Fruit fly (Drosophila melanogaster): ENCODE results near the gene CG9213.

The CG9213 gene

DNA sequence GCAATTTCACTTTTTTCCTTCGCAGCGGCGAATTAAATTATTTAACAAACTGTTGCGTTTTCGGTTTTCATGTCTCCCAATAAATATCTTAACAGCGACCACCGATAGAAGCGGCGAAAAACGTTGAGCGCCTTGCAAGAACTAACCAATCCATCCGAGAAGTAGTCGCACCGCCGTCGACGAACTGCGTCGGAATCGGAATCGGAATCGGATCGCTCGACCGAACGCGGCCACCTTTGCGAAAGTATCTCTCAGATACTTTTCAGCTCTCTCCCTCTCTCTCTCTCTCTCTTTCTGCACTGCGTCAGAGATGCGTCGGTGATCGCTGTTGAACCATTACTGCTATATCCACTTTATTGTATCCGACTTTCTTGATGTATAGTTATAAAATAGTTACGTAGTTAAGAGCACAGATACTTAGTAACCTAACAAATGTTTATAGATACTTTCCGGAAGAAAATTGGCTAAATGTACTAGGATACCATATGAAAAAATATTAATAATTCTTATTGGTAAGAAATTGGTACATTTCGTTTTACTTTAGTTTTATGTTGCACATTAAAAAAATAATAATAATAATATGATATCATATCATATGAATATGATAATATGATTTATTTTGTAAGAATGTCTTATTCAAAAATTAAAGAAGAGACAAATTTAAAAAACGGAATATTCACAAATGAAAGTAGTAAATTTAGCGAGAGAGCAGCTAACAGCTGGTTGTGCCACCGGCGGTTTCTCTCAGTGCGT lies 19.3 kb upstream of the CG9213 start, which contains the start of gene Chsy (continued):
- TF ChIP-seq CoRest (tag; optimal IDR thresholded peaks at IDR 0.05) (peak; percentile 44), Hey (tag; optimal IDR thresholded peaks at IDR 0.05) (no peak), tgo (GFP tag; IDR thresholded peaks at IDR 0.05) (peak; percentile 18; the same call in 1 of the 3 replicates), CG3838 (GFP tag; optimal IDR thresholded peaks at IDR 0.05) (no peak), Xrp1 (GFP tag; IDR thresholded peaks at IDR 0.05) (peak; percentile 56; the same call in 1 of the 2 replicates), peb (GFP tag; IDR thresholded peaks at IDR 0.05) (no peak), pan (optimal IDR thresholded peaks at IDR 0.05) (no peak), pan (GFP tag; optimal IDR thresholded peaks at IDR 0.05 in 1 of 2, IDR thresholded peaks at IDR 0.05 in 1 of 2) (peak in 1 of 2 experiments; percentile 15), Fer3 (tag; optimal IDR thresholded peaks at IDR 0.05) (no peak), gcm (GFP tag; optimal IDR thresholded peaks at IDR 0.05) (no peak), unpg (GFP tag; optimal IDR thresholded peaks at IDR 0.05) (no peak), CG4854 (GFP tag; optimal IDR thresholded peaks at IDR 0.05) (no peak), CG8089 (GFP tag; optimal IDR thresholded peaks at IDR 0.05) (no peak), CG32532 (GFP tag; IDR thresholded peaks at IDR 0.05) (0 out of 2 replicates have a peak, but pooled peaks have one; percentile 10), Dip2 (GFP tag; IDR thresholded peaks at IDR 0.05) (no peak), Ada2b (GFP tag; IDR thresholded peaks at IDR 0.05) (no peak), CG14965 (GFP tag; optimal IDR thresholded peaks at IDR 0.05; ENCODE audit: borderline replicate concordance) (no peak), CG4282 (GFP tag; optimal IDR thresholded peaks at IDR 0.05) (no peak), p53 (GFP tag; optimal IDR thresholded peaks at IDR 0.05) (no peak), Nf-YC (tag; optimal IDR thresholded peaks at IDR 0.05) (peak; percentile 26), ci (GFP tag; IDR thresholded peaks at IDR 0.05) (peak; percentile 34; the same call in 1 of the 3 replicates), CG9727 (GFP tag; optimal IDR thresholded peaks at IDR 0.05) (no peak), Hr78 (GFP tag; optimal IDR thresholded peaks at IDR 0.05) (no peak), Bdp1 (GFP tag; optimal IDR thresholded peaks at IDR 0.05) (no peak), ssp (GFP tag; IDR thresholded peaks at IDR 0.05) (no peak), ro (GFP tag; IDR thresholded peaks at IDR 0.05) (no peak), knrl (GFP tag; IDR thresholded peaks at IDR 0.05; ENCODE audit: partially characterized antibody) (no peak), CG2129 (GFP tag; IDR thresholded peaks at IDR 0.05; ENCODE audit: partially characterized antibody) (no peak), CG11723 (GFP tag; optimal IDR thresholded peaks at IDR 0.05) (no peak), ato (GFP tag; IDR thresholded peaks at IDR 0.05; ENCODE audit: partially characterized antibody) (no peak), nmo (GFP tag; optimal IDR thresholded peaks at IDR 0.05) (peak; percentile 6), CG12236 (GFP tag; optimal IDR thresholded peaks at IDR 0.05) (no peak), Awh (GFP tag; IDR thresholded peaks at IDR 0.05) (no peak), Vsx1 (GFP tag; optimal IDR thresholded peaks at IDR 0.05) (no peak), TFAM (GFP tag; optimal IDR thresholded peaks at IDR 0.05) (no peak), Atf3 (GFP tag; optimal IDR thresholded peaks at IDR 0.05) (no peak), gem (tag; optimal IDR thresholded peaks at IDR 0.05) (peak; percentile 52), CG30403 (GFP tag; optimal IDR thresholded peaks at IDR 0.05) (no peak), Myb (GFP tag; optimal IDR thresholded peaks at IDR 0.05) (no peak), so (GFP tag; IDR thresholded peaks at IDR 0.05) (no peak), CG43689 (GFP tag; IDR thresholded peaks at IDR 0.05) (no peak), vfl (GFP tag; optimal IDR thresholded peaks at IDR 0.05) (no peak), CG10431 (GFP tag; optimal IDR thresholded peaks at IDR 0.05) (no peak), CG8924 (tag; optimal IDR thresholded peaks at IDR 0.05) (peak; percentile 14), Dref (GFP tag; IDR thresholded peaks at IDR 0.05) (no peak), CG11398 (GFP tag; optimal IDR thresholded peaks at IDR 0.05) (no peak), CG10565 (GFP tag; optimal IDR thresholded peaks at IDR 0.05) (no peak), Sin3A (optimal IDR thresholded peaks at IDR 0.05) (no peak), lov (optimal IDR thresholded peaks at IDR 0.05) (no peak), lov (GFP tag; IDR thresholded peaks at IDR 0.05) (no peak), Sry-δ (GFP tag; optimal IDR thresholded peaks at IDR 0.05) (no peak)
